Fruit fly (Drosophila melanogaster) whole organism, embryonic: ENCODE measurements around the gene Sdhaf3.

Experiments used
- Asciz ChIP-seq: fragments of 200-800 bp; sonication (Bioruptor generic); optimal IDR thresholded peaks from 2 replicates; lab custom pipeline; 2017; ENCODE audit warnings: missing biosample characterization, mild to moderate bottlenecking, missing genetic modification characterization, missing genetic modification reagents
- Atf3 ChIP-seq: fragments of 200-800 bp; sonication (Bioruptor generic); optimal IDR thresholded peaks from 3 replicates; lab custom pipeline; 2016; ENCODE audit warnings: missing biosample characterization, missing genetic modification characterization
- Atf6 ChIP-seq: fragments of 200-800 bp; sonication (Bioruptor generic); IDR thresholded peaks from 2 replicates; pipeline ENCODE4 v1.3.6; 2022; ENCODE audit warnings: missing biosample characterization, missing genetic modification characterization
- CG11723 ChIP-seq: fragments of 200-800 bp; sonication (Bioruptor generic); optimal IDR thresholded peaks from 2 replicates; lab custom pipeline; 2017; ENCODE audit warnings: missing biosample characterization, mild to moderate bottlenecking, missing genetic modification characterization
- CG14050 ChIP-seq: fragments of 200-800 bp; sonication (Bioruptor generic); IDR thresholded peaks from 3 replicates; pipeline ENCODE4 v1.3.6; 2022; ENCODE audit warnings: missing biosample characterization, missing genetic modification characterization
- CG15011 ChIP-seq: fragments of 200-800 bp; sonication (Bioruptor generic); optimal IDR thresholded peaks from 3 replicates; lab custom pipeline; 2018; ENCODE audit warnings: missing biosample characterization, mild to moderate bottlenecking, missing genetic modification characterization
- CG16815 ChIP-seq: fragments of 200-800 bp; sonication (Bioruptor generic); optimal IDR thresholded peaks from 3 replicates; lab custom pipeline; 2017; ENCODE audit warnings: missing biosample characterization, mild to moderate bottlenecking, missing genetic modification characterization
- CG34224 ChIP-seq: fragments of 200-800 bp; sonication (Bioruptor generic); IDR thresholded peaks from 3 replicates; pipeline ENCODE4 v1.3.6; 2022; ENCODE audit warnings: missing biosample characterization, missing genetic modification characterization; ENCODE audit not compliant: partially characterized antibody
- CG3726 ChIP-seq: fragments of 200-800 bp; sonication (Bioruptor generic); IDR thresholded peaks from 3 replicates; pipeline ENCODE4, ENCODE4 v1.3.6; 2022; ENCODE audit warnings: missing biosample characterization, missing genetic modification characterization
- CG4424 ChIP-seq: fragments of 200-800 bp; sonication (Bioruptor generic); optimal IDR thresholded peaks from 3 replicates; lab custom pipeline; 2016; ENCODE audit warnings: missing biosample characterization, missing genetic modification characterization
- CG7839 ChIP-seq: fragments of 200-800 bp; sonication (Bioruptor generic); optimal IDR thresholded peaks from 3 replicates; lab custom pipeline; 2018; ENCODE audit warnings: missing biosample characterization, mild to moderate bottlenecking, missing genetic modification characterization, moderate library complexity
- CG8765 ChIP-seq: fragments of 200-800 bp; sonication (Bioruptor generic); IDR thresholded peaks from 2 replicates; pipeline ENCODE4 v1.3.6; 2022; ENCODE audit warnings: missing biosample characterization, missing genetic modification characterization
- CG9437 ChIP-seq: fragments of 200-800 bp; sonication (Bioruptor generic); optimal IDR thresholded peaks from 2 replicates; lab custom pipeline; 2018; ENCODE audit warnings: missing biosample characterization, mild to moderate bottlenecking, missing genetic modification characterization
- CHES-1-like ChIP-seq: fragments of 200-800 bp; sonication (Bioruptor generic); optimal IDR thresholded peaks from 2 replicates; lab custom pipeline; 2016; ENCODE audit warnings: missing biosample characterization, missing genetic modification characterization
- Chrac-16 ChIP-seq: fragments of 200-800 bp; sonication (Bioruptor generic); optimal IDR thresholded peaks from 3 replicates; lab custom pipeline; 2016; ENCODE audit warnings: missing biosample characterization, missing genetic modification characterization
- Dbx ChIP-seq: fragments of 200-800 bp; sonication (Bioruptor generic); IDR thresholded peaks from 3 replicates; pipeline ENCODE4 v1.3.6; 2022; ENCODE audit warnings: missing biosample characterization, missing genetic modification characterization
- Dref ChIP-seq: fragments of 200-800 bp; sonication (Bioruptor generic); IDR thresholded peaks from 2 replicates; pipeline ENCODE4 v1.3.6; 2022; ENCODE audit warnings: missing biosample characterization, missing genetic modification characterization
- MESR4 ChIP-seq: fragments of 200-800 bp; sonication (Bioruptor generic); optimal IDR thresholded peaks from 2 replicates; lab custom pipeline; 2018; ENCODE audit warnings: missing biosample characterization, mild to moderate bottlenecking, missing genetic modification characterization, moderate library complexity
- MTF-1 ChIP-seq: fragments of 200-800 bp; sonication (Bioruptor generic); optimal IDR thresholded peaks from 2 replicates; lab custom pipeline; 2018; ENCODE audit warnings: missing biosample characterization, mild to moderate bottlenecking, missing genetic modification characterization, borderline replicate concordance
- Meics ChIP-seq: fragments of 200-800 bp; sonication (Bioruptor generic); optimal IDR thresholded peaks from 2 replicates; lab custom pipeline; 2017; ENCODE audit warnings: missing biosample characterization, mild to moderate bottlenecking, missing genetic modification characterization
- Oli ChIP-seq: fragments of 200-800 bp; sonication (Bioruptor generic); optimal IDR thresholded peaks from 2 replicates; lab custom pipeline; 2018; ENCODE audit warnings: missing biosample characterization, mild to moderate bottlenecking, missing genetic modification characterization, moderate library complexity
- Rfx ChIP-seq: fragments of 200-800 bp; sonication (Bioruptor generic); IDR thresholded peaks from 2 replicates; pipeline ENCODE4 v1.3.6; 2022; ENCODE audit warnings: missing biosample characterization, missing genetic modification characterization
- TFAM ChIP-seq: fragments of 200-800 bp; sonication (Bioruptor generic); optimal IDR thresholded peaks from 2 replicates; lab custom pipeline; 2017; ENCODE audit warnings: missing biosample characterization, missing genetic modification characterization, inconsistent platforms
- YL-1 ChIP-seq: fragments of 200-800 bp; sonication (Bioruptor generic); optimal IDR thresholded peaks from 3 replicates; lab custom pipeline; 2017; ENCODE audit warnings: missing biosample characterization, mild to moderate bottlenecking, missing genetic modification characterization
- abd-A ChIP-seq: fragments of 200-800 bp; sonication (Bioruptor generic); optimal IDR thresholded peaks from 3 replicates; lab custom pipeline; 2019; ENCODE audit warnings: missing biosample characterization, mild to moderate bottlenecking, missing genetic modification characterization, moderate library complexity
- amos ChIP-seq: fragments of 200-800 bp; sonication (Bioruptor generic); IDR thresholded peaks from 2 replicates; pipeline ENCODE4 v1.3.6; 2022; ENCODE audit warnings: missing biosample characterization, missing genetic modification characterization; ENCODE audit not compliant: partially characterized antibody
- ato ChIP-seq: fragments of 200-800 bp; sonication (Bioruptor generic); IDR thresholded peaks from 2 replicates; pipeline ENCODE4 v1.3.6; 2022; ENCODE audit warnings: missing biosample characterization, missing genetic modification characterization; ENCODE audit not compliant: partially characterized antibody
- bbx ChIP-seq: fragments of 200-800 bp; sonication (Bioruptor generic); IDR thresholded peaks from 2 replicates; pipeline ENCODE4 v1.3.6; 2022; ENCODE audit warnings: missing biosample characterization, missing genetic modification characterization; ENCODE audit not compliant: partially characterized antibody
- br ChIP-seq: fragments of >200 bp; optimal IDR thresholded peaks from 2 replicates; lab custom pipeline; 2017
- chn ChIP-seq: fragments of 200-800 bp; sonication (Bioruptor generic); optimal IDR thresholded peaks from 2 replicates; lab custom pipeline; 2016; ENCODE audit warnings: missing biosample characterization, missing genetic modification characterization
- da ChIP-seq: fragments of 200-800 bp; sonication (Bioruptor generic); optimal IDR thresholded peaks from 2 replicates; lab custom pipeline; 2016; ENCODE audit warnings: missing biosample characterization, missing genetic modification characterization
- emc ChIP-seq: fragments of 200-800 bp; sonication (Bioruptor generic); optimal IDR thresholded peaks from 2 replicates; lab custom pipeline; 2016; ENCODE audit warnings: missing biosample characterization, missing genetic modification characterization
- her ChIP-seq: fragments of 200-800 bp; sonication (Bioruptor generic); optimal IDR thresholded peaks from 2 replicates; lab custom pipeline; 2016; ENCODE audit warnings: missing biosample characterization, missing genetic modification characterization
- ind ChIP-seq: fragments of 200-800 bp; sonication (Bioruptor generic); optimal IDR thresholded peaks from 3 replicates; lab custom pipeline; 2016; ENCODE audit warnings: missing biosample characterization, missing genetic modification characterization
- inv ChIP-seq: fragments of 200-800 bp; sonication (Bioruptor generic); IDR thresholded peaks from 2 replicates; pipeline ENCODE4 v1.3.6; 2022; ENCODE audit warnings: missing biosample characterization, missing genetic modification characterization; ENCODE audit not compliant: partially characterized antibody
- lmd ChIP-seq: fragments of 200-800 bp; sonication (Bioruptor generic); IDR thresholded peaks from 2 replicates; pipeline ENCODE4 v1.3.6; 2022; ENCODE audit warnings: missing biosample characterization, missing genetic modification characterization
- lov ChIP-seq, 2 experiments: fragments of 200-800 bp in 1 of 2; fragments of >200 bp in 1 of 2; sonication (Bioruptor generic) in 1 of 2; IDR thresholded peaks in 1 of 2; optimal IDR thresholded peaks in 1 of 2; 2 replicates in 1 of 2; 3 replicates in 1 of 2; pipeline versions ENCODE4 v1.3.6 to Lab custom; 2017 to 2022; ENCODE audit warnings: missing biosample characterization in 1 of 2, missing genetic modification characterization in 1 of 2
- maf-S ChIP-seq: fragments of 200-800 bp; sonication (Bioruptor generic); optimal IDR thresholded peaks from 2 replicates; lab custom pipeline; 2016; ENCODE audit warnings: missing biosample characterization, missing genetic modification characterization
- nau ChIP-seq: fragments of 200-800 bp; sonication (Bioruptor generic); optimal IDR thresholded peaks from 3 replicates; lab custom pipeline; 2017; ENCODE audit warnings: missing biosample characterization, mild to moderate bottlenecking, missing genetic modification characterization, missing genetic modification reagents
- odd ChIP-seq: fragments of 200-800 bp; sonication (Bioruptor generic); optimal IDR thresholded peaks from 2 replicates; lab custom pipeline; 2017; ENCODE audit warnings: missing biosample characterization, mild to moderate bottlenecking, missing genetic modification characterization
- pita ChIP-seq: fragments of 200-800 bp; sonication (Bioruptor generic); optimal IDR thresholded peaks from 2 replicates; lab custom pipeline; 2017; ENCODE audit warnings: missing biosample characterization, mild to moderate bottlenecking, missing genetic modification characterization
- prd ChIP-seq, 3 experiments: fragments of >200 bp in 2 of 3; fragments of 200-800 bp in 1 of 3; sonication (Bioruptor generic) in 1 of 3; optimal IDR thresholded peaks in 2 of 3; IDR thresholded peaks in 1 of 3; 2 replicates in 2 of 3; 3 replicates in 1 of 3; pipeline versions ENCODE4 v1.3.6 to Lab custom; 2017 to 2022; ENCODE audit warnings: missing biosample characterization in 1 of 3, missing genetic modification characterization in 1 of 3
- ro ChIP-seq: fragments of 200-800 bp; sonication (Bioruptor generic); IDR thresholded peaks from 2 replicates; pipeline ENCODE4 v1.3.6; 2022; ENCODE audit warnings: missing biosample characterization, missing genetic modification characterization
- row ChIP-seq: fragments of 200-800 bp; sonication (Bioruptor generic); IDR thresholded peaks from 3 replicates; pipeline ENCODE4 v1.3.6; 2022; ENCODE audit warnings: missing biosample characterization, missing genetic modification characterization
- schlank ChIP-seq: fragments of 200-800 bp; sonication (Bioruptor generic); optimal IDR thresholded peaks from 2 replicates; lab custom pipeline; 2018; ENCODE audit warnings: missing biosample characterization, mild to moderate bottlenecking, missing genetic modification characterization
- shn ChIP-seq: fragments of 200-800 bp; sonication (Bioruptor generic); optimal IDR thresholded peaks from 3 replicates; lab custom pipeline; 2016; ENCODE audit warnings: missing biosample characterization, missing genetic modification characterization
- stwl ChIP-seq: fragments of 200-800 bp; sonication (Bioruptor generic); optimal IDR thresholded peaks from 3 replicates; lab custom pipeline; 2018; ENCODE audit warnings: missing biosample characterization, mild to moderate bottlenecking, missing genetic modification characterization, moderate library complexity
- tna ChIP-seq: fragments of 200-800 bp; sonication (Bioruptor generic); IDR thresholded peaks from 2 replicates; pipeline ENCODE4 v1.3.6; 2022; ENCODE audit warnings: missing biosample characterization, missing genetic modification characterization; ENCODE audit not compliant: partially characterized antibody
- vnd ChIP-seq: fragments of 200-800 bp; sonication (Bioruptor generic); IDR thresholded peaks from 3 replicates; pipeline ENCODE4 v1.3.6; 2022; ENCODE audit warnings: missing biosample characterization, missing genetic modification characterization; ENCODE audit not compliant: partially characterized antibody
- yki ChIP-seq: fragments of >200 bp; optimal IDR thresholded peaks from 3 replicates; lab custom pipeline; 2018

Gene Sdhaf3

dm6 chr3R:16483877-16484417 is 1.7 kb upstream of the Sdhaf3 start, which contains the start of gene Der-2 (continued):
- TF ChIP-seq stwl (tag; lab: Kevin White, UChicago) (peak; percentile 57), inv (GFP tag; lab: Robert Waterston, UW) (peak; percentile 74), Dbx (GFP tag; lab: Robert Waterston, UW) (no peak), her (GFP tag; lab: Kevin White, UChicago) (no peak), amos (GFP tag; lab: Robert Waterston, UW) (peak; percentile 89), shn (no peak), schlank (tag; lab: Kevin White, UChicago) (no peak), CG11723 (GFP tag; lab: Kevin White, UChicago) (no peak), Atf6 (GFP tag; lab: Robert Waterston, UW) (no peak), CG34224 (peak; percentile 96), Oli (tag; lab: Kevin White, UChicago) (no peak), MTF-1 (no peak), prd (optimal IDR thresholded peaks at IDR 0.05; lab: Kevin White, UChicago) (no peak), prd (GFP tag; IDR thresholded peaks at IDR 0.05; lab: Robert Waterston, UW) (no peak), Chrac-16 (GFP tag; lab: Kevin White, UChicago) (no peak), TFAM (GFP tag; lab: Kevin White, UChicago) (no peak), CG8765 (GFP tag; lab: Robert Waterston, UW) (no peak), CG3726 (no peak), CG4424 (GFP tag; lab: Kevin White, UChicago) (no peak), Rfx (GFP tag; lab: Robert Waterston, UW) (no peak), Dref (GFP tag; lab: Robert Waterston, UW) (peak; percentile 75), MESR4 (GFP tag; lab: Kevin White, UChicago) (peak; percentile 61), tna (GFP tag; lab: Robert Waterston, UW) (peak; percentile 83), CG16815 (GFP tag; lab: Kevin White, UChicago) (no peak), CG7839 (tag; lab: Kevin White, UChicago) (no peak), bbx (peak; percentile 92), Atf3 (GFP tag; lab: Kevin White, UChicago) (no peak), br (lab: Kevin White, UChicago) (no peak), YL-1 (GFP tag; lab: Kevin White, UChicago) (peak; percentile 5), ind (GFP tag; lab: Kevin White, UChicago) (no peak), maf-S (GFP tag; lab: Kevin White, UChicago) (no peak), Meics (no peak), yki (lab: Kevin White, UChicago) (no peak), Asciz (no peak), chn (no peak), row (GFP tag; lab: Robert Waterston, UW) (peak; percentile 52; the same call in 2 of the 3 replicates), odd (no peak), ro (no peak), CHES-1-like (GFP tag; lab: Kevin White, UChicago) (no peak), lov (optimal IDR thresholded peaks at IDR 0.05; lab: Kevin White, UChicago) (no peak), lov (GFP tag; IDR thresholded peaks at IDR 0.05; lab: Robert Waterston, UW) (no peak), CG14050 (GFP tag; lab: Robert Waterston, UW) (no peak), pita (GFP tag; lab: Kevin White, UChicago) (no peak), abd-A (tag; lab: Kevin White, UChicago) (no peak), nau (GFP tag; lab: Kevin White, UChicago) (no peak), da (GFP tag; lab: Kevin White, UChicago) (no peak), CG9437 (GFP tag; lab: Kevin White, UChicago) (no peak), CG15011 (no peak), vnd (GFP tag; lab: Robert Waterston, UW) (peak; percentile 78), emc (GFP tag; lab: Kevin White, UChicago) (no peak), lmd (GFP tag; lab: Robert Waterston, UW) (no peak), ato (GFP tag; lab: Robert Waterston, UW) (peak; percentile 79)
